Worm (Caenorhabditis elegans) whole organism, midembryonic: ENCODE results near the gene rsf-1.

Source experiments
- T22C8.4 ChIP-seq: fragments of 200-800 bp; sonication (Bioruptor generic); IDR thresholded peaks from 2 replicates; pipeline ENCODE4 v1.3.6; 2022; ENCODE audit warnings: missing genetic modification characterization, missing compliant biosample characterization
- cog-1 ChIP-seq: sonication (generic microtip); optimal IDR thresholded peaks from 2 replicates; lab custom pipeline; 2016; ENCODE audit warnings: missing genetic modification characterization, missing compliant biosample characterization
- flt-1 ChIP-seq: fragments of 200-800 bp; sonication (Bioruptor generic); IDR thresholded peaks from 2 replicates; pipeline ENCODE4 v1.3.6; 2022; ENCODE audit warnings: missing genetic modification characterization, missing compliant biosample characterization
- klf-2 ChIP-seq: fragments of 200-800 bp; sonication (Bioruptor generic); conservative IDR thresholded peaks from 2 replicates; pipeline ENCODE4 v1.3.6; 2022; ENCODE audit warnings: missing genetic modification reagents, missing genetic modification characterization, missing compliant biosample characterization
- med-1 ChIP-seq: sonication (generic microtip); optimal IDR thresholded peaks from 2 replicates; lab custom pipeline; 2017; ENCODE audit warnings: missing genetic modification characterization, mild to moderate bottlenecking, missing compliant biosample characterization, antibody characterized with exemption, missing genetic modification reagents; ENCODE audit not compliant: insufficient read depth
- ref-1 ChIP-seq: fragments of 200-800 bp; sonication (Bioruptor generic); conservative IDR thresholded peaks from 2 replicates; pipeline ENCODE4 v1.3.6; 2022; ENCODE audit warnings: missing genetic modification reagents, missing genetic modification characterization, missing compliant biosample characterization
- tab-1 ChIP-seq: fragments of 200-800 bp; sonication (Bioruptor generic); IDR thresholded peaks from 2 replicates; pipeline ENCODE4 v1.3.6; 2022; ENCODE audit warnings: missing genetic modification characterization, missing compliant biosample characterization
- ztf-23 ChIP-seq: fragments of 200-800 bp; sonication (Bioruptor generic); IDR thresholded peaks from 2 replicates; pipeline ENCODE4 v1.3.6; 2022; ENCODE audit warnings: missing genetic modification reagents, missing genetic modification characterization, missing compliant biosample characterization
- ztf-29 ChIP-seq: fragments of 200-800 bp; sonication (Bioruptor generic); IDR thresholded peaks from 2 replicates; pipeline ENCODE4 v1.3.6; 2022; ENCODE audit warnings: missing genetic modification reagents, missing genetic modification characterization, missing compliant biosample characterization

rsf-1 gene

ce11 chrII:11347878-11348556, 41.8 kb downstream of the rsf-1 start, which contains the start of the genes B0491.6 and pigm-1:
Gene B0491.6, minus strand, starts transcription at chrII:11348343.
Gene pigm-1, plus strand, starts transcription at chrII:11348445.
- TF ChIP-seq klf-2 (GFP tag; lab: Robert Waterston, UW) (no peak), cog-1 (tag; lab: Kevin White, UChicago) (peak; percentile 72)

- no peak for TF ChIP-seq flt-1 (GFP tag; lab: Robert Waterston, UW)
- TF ChIP-seq tab-1 = no peak
- TF ChIP-seq med-1 (GFP tag; lab: Kevin White, UChicago) = no peak
- TF ChIP-seq T22C8.4 (GFP tag; lab: Robert Waterston, UW) = no peak
- TF ChIP-seq klf-2 (GFP tag; lab: Robert Waterston, UW) = no peak
- no peak for TF ChIP-seq ref-1 (GFP tag; lab: Robert Waterston, UW)
- TF ChIP-seq cog-1 (tag; lab: Kevin White, UChicago) = no peak
- no peak for TF ChIP-seq ztf-29
- no peak for TF ChIP-seq ztf-23 (GFP tag; lab: Robert Waterston, UW)
Measured at ce11 chrII:11349892-11350291, 43.7 kb downstream of the rsf-1 start, which contains the start of gene dph-5. Gene dph-5, plus strand, starts transcription at chrII:11350192.

ce11 chrII:11351599-11351998, 45.4 kb downstream of the rsf-1 start, which contains the start of gene clh-2:
Gene clh-2, plus strand, starts transcription at chrII:11351899.
- TF ChIP-seq ztf-29 (no peak), ref-1 (GFP tag; lab: Robert Waterston, UW) (no peak), tab-1 (no peak), med-1 (GFP tag; lab: Kevin White, UChicago) (no peak), flt-1 (GFP tag; lab: Robert Waterston, UW) (no peak)

ce11 chrII:11353471-11353870, 47.3 kb downstream of the rsf-1 start:
- TF ChIP-seq ztf-23 (GFP tag; lab: Robert Waterston, UW) (no peak), ztf-29 (no peak), cog-1 (tag; lab: Kevin White, UChicago) (no peak), tab-1 (no peak), ref-1 (GFP tag; lab: Robert Waterston, UW) (no peak), med-1 (GFP tag; lab: Kevin White, UChicago) (no peak), flt-1 (GFP tag; lab: Robert Waterston, UW) (no peak)
